Fruit fly (Drosophila melanogaster): ENCODE results near the gene mtg.

- TF ChIP-seq CG8301 (tag; optimal IDR thresholded peaks at IDR 0.05) (peak; percentile 68), Snoo (tag; optimal IDR thresholded peaks at IDR 0.05) (no peak), Ets98B (GFP tag; IDR thresholded peaks at IDR 0.05) (peak; percentile 47; the same call in 1 of the 2 replicates), fd96Ca (GFP tag; IDR thresholded peaks at IDR 0.05) (no peak)
Observed at dm6 chr3R:8256040-8256439, 5.7 kb downstream of the mtg start.

Measured in whole organism, pupa.